Worm (Caenorhabditis elegans): ENCODE measurements around the gene C05C9.1.
A peak's percentile ranks its signal among the peaks of the same experiment; 100 is the strongest.

- TF ChIP-seq aha-1 (tag) (peak; percentile 40), ZK546.5 (tag; optimal IDR thresholded peaks at IDR 0.05) (no peak), nhr-102 (tag; optimal IDR thresholded peaks at IDR 0.05) (no peak), ceh-82 (tag; optimal IDR thresholded peaks at IDR 0.05) (no peak), lin-38 (GFP tag; IDR thresholded peaks at IDR 0.05) (no peak), unc-39 (tag; optimal IDR thresholded peaks at IDR 0.05) (no peak)
Observed at ce11 chrX:11162778-11163584, 2.3 kb downstream of the C05C9.1 start.
